Fruit fly (Drosophila melanogaster): Measurements from ENCODE around the gene CG15771.

DNA sequence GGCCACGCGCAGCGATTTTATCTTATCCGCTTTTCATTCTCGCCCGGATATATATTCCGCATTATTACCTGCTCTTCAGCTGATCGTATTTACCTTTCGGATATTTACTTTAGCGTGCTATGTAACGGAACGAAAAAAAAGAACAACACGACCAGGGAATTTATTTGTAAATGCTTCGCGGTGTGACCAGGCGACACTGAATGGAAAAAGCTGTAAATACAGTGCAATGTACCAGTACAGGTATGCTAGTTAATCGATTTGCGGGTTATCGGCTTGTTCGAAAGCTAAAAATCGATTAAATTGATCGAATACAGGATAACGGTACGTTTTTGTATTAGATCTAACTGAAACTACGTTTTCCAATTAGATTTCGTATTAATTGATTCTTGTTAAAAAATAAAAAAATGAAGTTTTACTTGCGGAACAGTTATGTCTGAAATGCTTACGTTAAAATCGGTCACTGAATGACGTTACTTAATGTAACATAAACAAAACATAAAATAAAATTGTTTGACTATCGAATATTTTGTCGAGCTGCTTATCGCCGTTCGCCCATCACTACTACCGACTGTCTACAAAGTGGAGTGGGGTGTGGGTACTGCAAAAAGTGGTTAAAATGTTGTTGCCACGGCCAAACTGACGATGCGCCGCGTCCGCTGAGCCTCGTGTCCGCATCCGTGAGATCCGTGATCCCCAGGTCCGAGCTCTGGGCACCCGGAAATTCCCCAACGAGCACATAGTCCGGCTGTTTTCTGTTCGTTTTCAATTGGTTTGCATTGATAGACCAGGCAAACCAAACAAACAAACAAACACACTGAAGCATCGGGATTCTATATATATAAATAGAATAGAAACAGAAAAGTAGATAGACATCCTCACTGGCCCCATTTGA is 8.9 kb downstream of the CG15771 start, which contains the start of the genes MAPk-Ak2 and CG42699:
- no peak for TF ChIP-seq cnc (optimal IDR thresholded peaks at IDR 0.05)
- no peak for TF ChIP-seq CG5204 (GFP tag; optimal IDR thresholded peaks at IDR 0.05)
- TF ChIP-seq CG7045 (GFP tag; optimal IDR thresholded peaks at IDR 0.05): peak; percentile 59
- TF ChIP-seq toe (GFP tag; optimal IDR thresholded peaks at IDR 0.05): peak; percentile 52
- peak; percentile 63 for TF ChIP-seq bab1 (GFP tag; optimal IDR thresholded peaks at IDR 0.05)
- peak; percentile 85 for TF ChIP-seq kay (GFP tag; ENCODE audit: borderline replicate concordance)
- peak; percentile 90 for TF ChIP-seq CG11617 (GFP tag; optimal IDR thresholded peaks at IDR 0.05)

All from whole organism, adult.